Fruit fly (Drosophila melanogaster): ENCODE data around the gene tacc.
A peak's percentile ranks its signal among the peaks of the same experiment; 100 is the strongest.

tacc gene

DNA sequence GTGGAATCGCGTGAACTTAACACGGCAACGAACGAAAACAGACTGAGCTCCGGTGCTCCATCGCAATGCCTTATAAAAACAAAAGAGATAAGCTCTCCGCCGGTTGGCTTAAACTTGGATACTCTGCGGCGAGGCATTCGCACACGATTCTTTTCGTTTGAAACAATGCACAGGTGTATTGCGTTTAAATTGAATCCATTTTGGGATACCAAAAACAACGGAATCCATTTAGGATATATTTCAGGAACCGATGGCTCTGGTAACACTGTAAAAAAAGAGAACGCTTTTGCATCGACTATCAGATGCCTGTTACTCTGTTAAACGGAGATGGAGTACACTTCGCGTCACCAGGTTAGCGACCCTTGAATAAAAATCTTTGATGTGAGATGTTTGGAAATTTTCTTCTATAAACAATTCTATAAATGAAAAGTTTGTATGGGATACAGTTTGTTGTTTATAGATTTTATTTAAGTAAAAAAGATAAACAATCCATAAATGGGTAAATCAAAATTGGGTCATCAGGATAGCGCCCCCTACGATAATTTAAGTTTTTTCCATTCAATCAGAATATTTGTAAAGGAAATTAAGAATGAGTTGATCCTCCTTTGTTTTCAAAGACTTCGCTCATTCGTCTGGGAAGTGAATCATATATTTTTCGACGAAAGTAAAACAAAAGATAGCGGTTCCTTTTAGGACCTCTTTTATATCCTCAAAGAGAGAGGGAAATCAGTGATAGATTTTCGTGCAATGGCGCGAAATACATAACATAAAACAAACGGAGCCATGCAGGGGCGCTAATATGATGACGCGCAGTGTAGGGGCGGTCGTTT lies 16.8 kb downstream of the tacc start, which contains the start of gene Nep2 (continued):
- peak; percentile 64 for TF ChIP-seq CG3919 (GFP tag; optimal IDR thresholded peaks at IDR 0.05)
- peak; percentile 43 for TF ChIP-seq CG6792 (GFP tag; optimal IDR thresholded peaks at IDR 0.05)
- peak; percentile 21 for TF ChIP-seq Hr39 (GFP tag; optimal IDR thresholded peaks at IDR 0.05)
- peak; percentile 75 for TF ChIP-seq CG6808 (GFP tag; optimal IDR thresholded peaks at IDR 0.05)
- peak; percentile 63 for TF ChIP-seq Met (GFP tag; optimal IDR thresholded peaks at IDR 0.05)
- TF ChIP-seq svp (GFP tag): peak; percentile 78
- TF ChIP-seq CG31627 (GFP tag; optimal IDR thresholded peaks at IDR 0.05): peak; percentile 32
- peak; percentile 32 for TF ChIP-seq cyc (GFP tag; optimal IDR thresholded peaks at IDR 0.05)
- peak; percentile 58 for TF ChIP-seq net (GFP tag; optimal IDR thresholded peaks at IDR 0.05)
- TF ChIP-seq Eip78C (GFP tag): peak; percentile 93
- TF ChIP-seq Smox (GFP tag; optimal IDR thresholded peaks at IDR 0.05): peak; percentile 64
- peak; percentile 54 for TF ChIP-seq spab (GFP tag; optimal IDR thresholded peaks at IDR 0.05)
- no peak for TF ChIP-seq Hr38 (GFP tag; optimal IDR thresholded peaks at IDR 0.05)
- TF ChIP-seq CG7368 (GFP tag; optimal IDR thresholded peaks at IDR 0.05): peak; percentile 11
- TF ChIP-seq salr (GFP tag; optimal IDR thresholded peaks at IDR 0.05): peak in 1 of 2 experiments; percentile 76
- TF ChIP-seq CG9139 (GFP tag; optimal IDR thresholded peaks at IDR 0.05): no peak
- TF ChIP-seq Ets96B (tag; optimal IDR thresholded peaks at IDR 0.05): peak; percentile 15
- peak; percentile 29 for TF ChIP-seq dac (GFP tag; optimal IDR thresholded peaks at IDR 0.05)
- TF ChIP-seq CG4318 (GFP tag; optimal IDR thresholded peaks at IDR 0.05): peak; percentile 58
- peak; percentile 31 for TF ChIP-seq CG8319 (GFP tag; optimal IDR thresholded peaks at IDR 0.05)
- TF ChIP-seq Sox14 (GFP tag; optimal IDR thresholded peaks at IDR 0.05): peak; percentile 71
- TF ChIP-seq CG34406 (GFP tag; optimal IDR thresholded peaks at IDR 0.05): peak; percentile 53
- no peak for TF ChIP-seq Blimp-1 (GFP tag; optimal IDR thresholded peaks at IDR 0.05)
- TF ChIP-seq topi (GFP tag; optimal IDR thresholded peaks at IDR 0.05): peak; percentile 62
- TF ChIP-seq CG6163 (GFP tag; IDR thresholded peaks at IDR 0.05): peak; percentile 19; the same call in 1 of the 3 replicates
- peak; percentile 86 for TF ChIP-seq CG32006 (GFP tag; optimal IDR thresholded peaks at IDR 0.05)
- peak; percentile 16 for TF ChIP-seq CG11762 (GFP tag; optimal IDR thresholded peaks at IDR 0.05; ENCODE audit: insufficient read depth)
- TF ChIP-seq CG10631 (GFP tag; optimal IDR thresholded peaks at IDR 0.05): peak; percentile 59
- peak; percentile 4 for TF ChIP-seq CG11902 (GFP tag; optimal IDR thresholded peaks at IDR 0.05)

DNA sequence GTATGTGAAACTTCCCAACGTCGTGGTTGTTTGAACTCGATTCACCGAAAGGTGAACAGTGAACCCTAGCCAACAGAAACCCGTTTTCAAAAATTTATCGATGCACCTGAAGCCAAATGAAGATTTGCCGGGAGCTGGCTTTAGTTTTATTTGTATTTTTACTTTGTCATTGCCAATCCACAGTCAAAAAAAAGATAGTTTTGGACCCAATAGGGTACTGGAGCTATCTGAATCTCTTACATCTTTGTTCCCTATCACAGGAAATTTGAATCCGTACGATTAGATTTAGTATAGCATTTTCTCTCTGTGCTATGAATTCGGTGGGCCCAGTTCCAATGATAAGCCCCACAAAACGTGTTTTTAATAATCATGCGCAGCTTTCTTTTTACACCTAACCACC lies 17.9 kb downstream of the tacc start:
- TF ChIP-seq lz (GFP tag; optimal IDR thresholded peaks at IDR 0.05) (no peak), Met (GFP tag; optimal IDR thresholded peaks at IDR 0.05) (no peak), dac (GFP tag; optimal IDR thresholded peaks at IDR 0.05) (peak; percentile 19), Sox15 (GFP tag; optimal IDR thresholded peaks at IDR 0.05) (no peak), CG16779 (tag; optimal IDR thresholded peaks at IDR 0.05) (no peak), CG15336 (GFP tag; IDR thresholded peaks at IDR 0.05) (0 out of 2 replicates have a peak, but pooled peaks have one; percentile 27), esn (GFP tag; optimal IDR thresholded peaks at IDR 0.05) (no peak), Hr39 (GFP tag; optimal IDR thresholded peaks at IDR 0.05) (no peak), CG8119 (GFP tag; IDR thresholded peaks at IDR 0.05) (peak; percentile 45; the same call in 2 of the 3 replicates), CG10631 (GFP tag; optimal IDR thresholded peaks at IDR 0.05) (no peak), salr (GFP tag; optimal IDR thresholded peaks at IDR 0.05) (no peak), vri (GFP tag; optimal IDR thresholded peaks at IDR 0.05) (no peak), CG6276 (GFP tag; optimal IDR thresholded peaks at IDR 0.05) (peak; percentile 25), CG6808 (GFP tag; optimal IDR thresholded peaks at IDR 0.05) (no peak), CG6854 (GFP tag; optimal IDR thresholded peaks at IDR 0.05) (no peak), achi (GFP tag; optimal IDR thresholded peaks at IDR 0.05) (peak; percentile 2), Lpt (GFP tag; optimal IDR thresholded peaks at IDR 0.05) (peak; percentile 25), CG10669 (GFP tag; optimal IDR thresholded peaks at IDR 0.05) (no peak), Sox14 (GFP tag; optimal IDR thresholded peaks at IDR 0.05) (no peak), Eip78C (GFP tag) (peak; percentile 73), CG32006 (GFP tag; optimal IDR thresholded peaks at IDR 0.05) (peak; percentile 58), Smox (GFP tag; optimal IDR thresholded peaks at IDR 0.05) (no peak), Hr38 (GFP tag; optimal IDR thresholded peaks at IDR 0.05) (no peak), Hr4 (GFP tag; optimal IDR thresholded peaks at IDR 0.05) (peak; percentile 55), CG7368 (GFP tag; optimal IDR thresholded peaks at IDR 0.05) (no peak), CG31627 (GFP tag; optimal IDR thresholded peaks at IDR 0.05) (no peak), CG1621 (tag; optimal IDR thresholded peaks at IDR 0.05) (no peak)

Data from whole organism, prepupa.